Fruit fly (Drosophila melanogaster) whole organism, pupa: ENCODE results near the gene Lgr1.

Source experiments
- CG10348 ChIP-seq: fragments of 200-800 bp; sonication (Bioruptor generic); IDR thresholded peaks from 2 replicates; pipeline ENCODE4 v1.3.6; 2022; ENCODE audit warnings: missing biosample characterization, missing genetic modification characterization
- CG12605 ChIP-seq: fragments of 200-800 bp; sonication (Bioruptor generic); IDR thresholded peaks from 2 replicates; pipeline ENCODE4 v1.3.6; 2022; ENCODE audit warnings: missing biosample characterization, missing genetic modification characterization
- CG13204 ChIP-seq: fragments of 200-800 bp; sonication (Bioruptor generic); optimal IDR thresholded peaks from 2 replicates; lab custom pipeline; 2018; ENCODE audit warnings: missing biosample characterization, mild to moderate bottlenecking, missing genetic modification characterization, moderate library complexity
- CG14655 ChIP-seq: fragments of 200-800 bp; sonication (Bioruptor generic); optimal IDR thresholded peaks from 3 replicates; lab custom pipeline; 2017; ENCODE audit warnings: mild to moderate bottlenecking, missing biosample characterization, missing genetic modification reagents, missing genetic modification characterization
- CG15710 ChIP-seq: fragments of 200-800 bp; sonication (Bioruptor generic); optimal IDR thresholded peaks from 2 replicates; lab custom pipeline; 2018; ENCODE audit warnings: missing biosample characterization, mild to moderate bottlenecking, missing genetic modification characterization, moderate library complexity
- CG17806 ChIP-seq: fragments of 200-800 bp; sonication (Bioruptor generic); optimal IDR thresholded peaks from 2 replicates; lab custom pipeline; 2018; ENCODE audit warnings: missing biosample characterization, mild to moderate bottlenecking, missing genetic modification characterization, moderate library complexity
- CG32121 ChIP-seq: fragments of 200-800 bp; sonication (Bioruptor generic); IDR thresholded peaks from 2 replicates; pipeline ENCODE4 v1.3.6; 2022; ENCODE audit warnings: missing biosample characterization, missing genetic modification characterization
- CG34367 ChIP-seq: fragments of 200-800 bp; sonication (Bioruptor generic); optimal IDR thresholded peaks from 2 replicates; lab custom pipeline; 2018; ENCODE audit warnings: missing biosample characterization, mild to moderate bottlenecking, missing genetic modification characterization
- CG4496 ChIP-seq: fragments of 200-800 bp; sonication (Bioruptor generic); IDR thresholded peaks from 3 replicates; pipeline ENCODE4 v1.3.6; 2022; ENCODE audit warnings: missing biosample characterization, missing genetic modification characterization
- CG8159 ChIP-seq: fragments of 200-800 bp; sonication (Bioruptor generic); optimal IDR thresholded peaks from 3 replicates; lab custom pipeline; 2018; ENCODE audit warnings: missing biosample characterization, mild to moderate bottlenecking, missing genetic modification characterization, moderate library complexity
- CG8301 ChIP-seq: fragments of 200-800 bp; sonication (Bioruptor generic); optimal IDR thresholded peaks from 2 replicates; lab custom pipeline; 2018; ENCODE audit warnings: missing biosample characterization, mild to moderate bottlenecking, missing genetic modification characterization
- CG9948 ChIP-seq: fragments of 200-800 bp; sonication (Bioruptor generic); optimal IDR thresholded peaks from 2 replicates; lab custom pipeline; 2018; ENCODE audit warnings: missing biosample characterization, mild to moderate bottlenecking, missing genetic modification characterization, moderate library complexity
- D1 ChIP-seq: fragments of 200-800 bp; sonication (Bioruptor generic); optimal IDR thresholded peaks from 2 replicates; lab custom pipeline; 2018; ENCODE audit warnings: missing biosample characterization, mild to moderate bottlenecking, missing genetic modification characterization, moderate library complexity
- EcR ChIP-seq: fragments of 200-800 bp; sonication (Bioruptor generic); optimal IDR thresholded peaks from 3 replicates; lab custom pipeline; 2019; ENCODE audit warnings: missing biosample characterization, missing genetic modification characterization, mild to moderate bottlenecking, moderate library complexity, missing genetic modification reagents
- Ets98B ChIP-seq: fragments of 200-800 bp; sonication (Bioruptor generic); IDR thresholded peaks from 2 replicates; pipeline ENCODE4 v1.3.6; 2022; ENCODE audit warnings: missing biosample characterization, missing genetic modification characterization
- Pif1A ChIP-seq: fragments of 200-800 bp; sonication (Bioruptor generic); optimal IDR thresholded peaks from 3 replicates; lab custom pipeline; 2016; ENCODE audit warnings: missing biosample characterization, missing genetic modification characterization
- Pif1B ChIP-seq: fragments of 200-800 bp; sonication (Bioruptor generic); optimal IDR thresholded peaks from 3 replicates; lab custom pipeline; 2016; ENCODE audit warnings: missing biosample characterization, missing genetic modification characterization
- Snoo ChIP-seq: fragments of 200-800 bp; sonication (Bioruptor generic); optimal IDR thresholded peaks from 3 replicates; lab custom pipeline; 2017; ENCODE audit warnings: missing biosample characterization, mild to moderate bottlenecking, missing genetic modification characterization, inconsistent platforms
- fd96Ca ChIP-seq: fragments of 200-800 bp; sonication (Bioruptor generic); IDR thresholded peaks from 3 replicates; pipeline ENCODE4 v1.3.6; 2022; ENCODE audit warnings: missing biosample characterization, missing genetic modification characterization
- gl ChIP-seq: fragments of 200-800 bp; sonication (Bioruptor generic); optimal IDR thresholded peaks from 2 replicates; lab custom pipeline; 2018; ENCODE audit warnings: missing biosample characterization, mild to moderate bottlenecking, missing genetic modification characterization
- rn ChIP-seq: fragments of 200-800 bp; sonication (Bioruptor generic); IDR thresholded peaks from 2 replicates; pipeline ENCODE4 v1.3.6; 2022; ENCODE audit warnings: missing biosample characterization, missing genetic modification characterization

Gene Lgr1

dm6 chr3R:17781371-17781770 is 55.8 kb downstream of the Lgr1 start:
- TF ChIP-seq CG8301 (tag; lab: Kevin White, UChicago) (peak; percentile 50), Pif1A (GFP tag; lab: Kevin White, UChicago) (peak; percentile 52), gl (no peak), Pif1B (GFP tag; lab: Kevin White, UChicago) (peak; percentile 54), Ets98B (GFP tag; lab: Robert Waterston, UW) (peak; percentile 88), CG13204 (no peak), Snoo (tag; lab: Kevin White, UChicago) (no peak), CG15710 (peak; percentile 26), CG14655 (GFP tag; lab: Kevin White, UChicago) (peak; percentile 52), CG17806 (tag; lab: Kevin White, UChicago) (peak; percentile 77), CG32121 (GFP tag; lab: Robert Waterston, UW) (peak; percentile 89), fd96Ca (peak; percentile 83; the same call in 2 of the 3 replicates), rn (GFP tag; lab: Robert Waterston, UW) (peak; percentile 64), CG10348 (GFP tag; lab: Robert Waterston, UW) (0 out of 2 replicates have a peak, but pooled peaks have one; percentile 49), CG9948 (peak; percentile 19), CG34367 (tag; lab: Kevin White, UChicago) (no peak), EcR (no peak), CG4496 (peak; percentile 88), CG8159 (tag; lab: Kevin White, UChicago) (peak; percentile 50), CG12605 (GFP tag; lab: Robert Waterston, UW) (peak; percentile 71), D1 (tag; lab: Kevin White, UChicago) (no peak)
